Worm (Caenorhabditis elegans): ENCODE measurements around the gene metl-9.

ce11 chrX:5207819-5208218 lies 28.9 kb upstream of the metl-9 start:
- TF ChIP-seq lin-13 (tag; optimal IDR thresholded peaks at IDR 0.05) (no peak), sptf-1 (tag; optimal IDR thresholded peaks at IDR 0.05) (no peak), snpc-4 (tag; optimal IDR thresholded peaks at IDR 0.05) (no peak), zip-8 (tag; optimal IDR thresholded peaks at IDR 0.05) (no peak), ztf-11 (tag; optimal IDR thresholded peaks at IDR 0.05) (no peak), nhr-76 (tag; optimal IDR thresholded peaks at IDR 0.05) (no peak), M03D4.4 (tag; optimal IDR thresholded peaks at IDR 0.05) (no peak), lsy-2 (tag; optimal IDR thresholded peaks at IDR 0.05) (no peak), elt-3 (tag; optimal IDR thresholded peaks at IDR 0.05) (no peak), ham-2 (GFP tag; optimal IDR thresholded peaks at IDR 0.05) (no peak), pha-4 (tag; optimal IDR thresholded peaks at IDR 0.05) (no peak), ceh-43 (GFP tag; optimal IDR thresholded peaks at IDR 0.05) (no peak), unc-39 (tag; optimal IDR thresholded peaks at IDR 0.05) (no peak), flh-1 (GFP tag; optimal IDR thresholded peaks at IDR 0.05) (no peak)

All from whole organism, mixed stage, embryonic.